Fruit fly (Drosophila melanogaster) whole organism, embryonic: ENCODE results near the gene Pxn.

ENCODE experiments used
- Abd-B ChIP-seq: fragments of 200-800 bp; sonication (Bioruptor generic); optimal IDR thresholded peaks from 2 replicates; lab custom pipeline; 2018; ENCODE audit warnings: missing biosample characterization, mild to moderate bottlenecking, missing genetic modification characterization, moderate library complexity
- Ada2b ChIP-seq: fragments of 200-800 bp; sonication (Bioruptor generic); IDR thresholded peaks from 2 replicates; pipeline ENCODE4 v1.3.6; 2022; ENCODE audit warnings: missing biosample characterization, missing genetic modification characterization
- Aef1 ChIP-seq: fragments of 200-800 bp; sonication (Bioruptor generic); IDR thresholded peaks from 3 replicates; pipeline ENCODE4 v1.3.6; 2022; ENCODE audit warnings: missing biosample characterization, missing genetic modification characterization
- Atf-2 ChIP-seq: fragments of 200-800 bp; sonication (Bioruptor generic); optimal IDR thresholded peaks from 2 replicates; lab custom pipeline; 2016; ENCODE audit warnings: missing biosample characterization, missing genetic modification characterization
- Atf6 ChIP-seq: fragments of 200-800 bp; sonication (Bioruptor generic); IDR thresholded peaks from 2 replicates; pipeline ENCODE4 v1.3.6; 2022; ENCODE audit warnings: missing biosample characterization, missing genetic modification characterization
- CG10431 ChIP-seq: fragments of 200-800 bp; sonication (Bioruptor generic); optimal IDR thresholded peaks from 3 replicates; lab custom pipeline; 2018; ENCODE audit warnings: missing biosample characterization, mild to moderate bottlenecking, missing genetic modification characterization
- CG10654 ChIP-seq: fragments of 200-800 bp; sonication (Bioruptor generic); optimal IDR thresholded peaks from 2 replicates; lab custom pipeline; 2016; ENCODE audit warnings: missing biosample characterization, missing genetic modification characterization
- CG11085 ChIP-seq: fragments of 200-800 bp; sonication (Bioruptor generic); IDR thresholded peaks from 2 replicates; pipeline ENCODE4 v1.3.6; 2022; ENCODE audit warnings: missing biosample characterization, missing genetic modification characterization
- CG11504 ChIP-seq: fragments of 200-800 bp; sonication (Bioruptor generic); optimal IDR thresholded peaks from 3 replicates; lab custom pipeline; 2019; ENCODE audit warnings: missing biosample characterization, mild to moderate bottlenecking, missing genetic modification characterization, moderate library complexity
- CG12071 ChIP-seq: fragments of 200-800 bp; sonication (Bioruptor generic); optimal IDR thresholded peaks from 3 replicates; lab custom pipeline; 2018; ENCODE audit warnings: missing biosample characterization, mild to moderate bottlenecking, missing genetic modification characterization
- CG2129 ChIP-seq: fragments of 200-800 bp; sonication (Bioruptor generic); IDR thresholded peaks from 2 replicates; pipeline ENCODE4 v1.3.6; 2022; ENCODE audit warnings: missing biosample characterization, missing genetic modification characterization; ENCODE audit not compliant: partially characterized antibody
- CG2712 ChIP-seq: fragments of 200-800 bp; optimal IDR thresholded peaks from 3 replicates; lab custom pipeline; 2019; ENCODE audit warnings: missing biosample characterization, mild to moderate bottlenecking, missing genetic modification characterization, moderate library complexity
- CG32532 ChIP-seq: fragments of 200-800 bp; sonication (Bioruptor generic); IDR thresholded peaks from 2 replicates; pipeline ENCODE4 v1.3.6; 2022; ENCODE audit warnings: missing biosample characterization, missing genetic modification characterization
- CG3281 ChIP-seq: fragments of 200-800 bp; sonication (Bioruptor generic); optimal IDR thresholded peaks from 3 replicates; lab custom pipeline; 2017; ENCODE audit warnings: missing biosample characterization, mild to moderate bottlenecking, missing genetic modification characterization
- CG3407 ChIP-seq: fragments of 200-800 bp; sonication (Bioruptor generic); optimal IDR thresholded peaks from 2 replicates; lab custom pipeline; 2018; ENCODE audit warnings: missing biosample characterization, mild to moderate bottlenecking, missing genetic modification characterization
- CG34376 ChIP-seq: fragments of 200-800 bp; sonication (Bioruptor generic); optimal IDR thresholded peaks from 2 replicates; lab custom pipeline; 2018; ENCODE audit warnings: missing biosample characterization, mild to moderate bottlenecking, missing genetic modification characterization
- CG3838 ChIP-seq: fragments of 200-800 bp; sonication (Bioruptor generic); optimal IDR thresholded peaks from 3 replicates; lab custom pipeline; 2016; ENCODE audit warnings: missing biosample characterization, missing genetic modification characterization
- CG4360 ChIP-seq: fragments of 200-800 bp; sonication (Bioruptor generic); IDR thresholded peaks from 2 replicates; pipeline ENCODE4 v1.3.6; 2022; ENCODE audit warnings: missing biosample characterization, missing genetic modification characterization
- CG5953 ChIP-seq: fragments of 200-800 bp; sonication (Bioruptor generic); IDR thresholded peaks from 2 replicates; pipeline ENCODE4 v1.3.6; 2022; ENCODE audit warnings: missing biosample characterization, missing genetic modification characterization
- CG6654 ChIP-seq: fragments of 200-800 bp; sonication (Bioruptor generic); optimal IDR thresholded peaks from 2 replicates; lab custom pipeline; 2017; ENCODE audit warnings: missing biosample characterization, mild to moderate bottlenecking, missing genetic modification characterization
- CG6813 ChIP-seq: fragments of 200-800 bp; sonication (Bioruptor generic); optimal IDR thresholded peaks from 2 replicates; lab custom pipeline; 2017; ENCODE audit warnings: missing biosample characterization, missing genetic modification characterization, mild to moderate bottlenecking, moderate library complexity, missing genetic modification reagents
- CG7271 ChIP-seq: fragments of 200-800 bp; sonication (Bioruptor generic); optimal IDR thresholded peaks from 2 replicates; lab custom pipeline; 2018; ENCODE audit warnings: missing biosample characterization, mild to moderate bottlenecking, missing genetic modification characterization, moderate library complexity
- CG7987 ChIP-seq: fragments of 200-800 bp; sonication (Bioruptor generic); optimal IDR thresholded peaks from 2 replicates; lab custom pipeline; 2018; ENCODE audit warnings: missing biosample characterization, mild to moderate bottlenecking, missing genetic modification characterization, moderate library complexity
- CG9215 ChIP-seq: fragments of 200-800 bp; sonication (Bioruptor generic); IDR thresholded peaks from 2 replicates; pipeline ENCODE4 v1.3.6; 2022; ENCODE audit warnings: missing biosample characterization, missing genetic modification characterization
- CG9817 ChIP-seq: fragments of 200-800 bp; sonication (Bioruptor generic); optimal IDR thresholded peaks from 2 replicates; lab custom pipeline; 2018; ENCODE audit warnings: missing biosample characterization, mild to moderate bottlenecking, missing genetic modification characterization, moderate library complexity
- CTCF ChIP-seq: fragments of 200-800 bp; sonication (Bioruptor generic); optimal IDR thresholded peaks from 2 replicates; lab custom pipeline; 2017; ENCODE audit warnings: missing biosample characterization, mild to moderate bottlenecking, missing genetic modification characterization, moderate library complexity
- D19A ChIP-seq: fragments of 200-800 bp; optimal IDR thresholded peaks from 3 replicates; lab custom pipeline; 2019; ENCODE audit warnings: missing biosample characterization, mild to moderate bottlenecking, missing genetic modification characterization, moderate library complexity
- E2f1 ChIP-seq: fragments of 200-800 bp; sonication (Bioruptor generic); IDR thresholded peaks from 2 replicates; pipeline ENCODE4 v1.3.6; 2022; ENCODE audit warnings: missing biosample characterization, missing genetic modification characterization
- Elba2 ChIP-seq: fragments of 200-800 bp; sonication (Bioruptor generic); optimal IDR thresholded peaks from 3 replicates; lab custom pipeline; 2016; ENCODE audit warnings: missing biosample characterization, missing genetic modification characterization
- HmgD ChIP-seq: fragments of 200-800 bp; sonication (Bioruptor generic); optimal IDR thresholded peaks from 3 replicates; lab custom pipeline; 2016; ENCODE audit warnings: missing biosample characterization, missing genetic modification characterization
- Hr39 ChIP-seq: fragments of >200 bp; optimal IDR thresholded peaks from 2 replicates; lab custom pipeline; 2017
- Kr ChIP-seq: fragments of 200-800 bp; sonication (Bioruptor generic); optimal IDR thresholded peaks from 2 replicates; lab custom pipeline; 2017; ENCODE audit warnings: missing biosample characterization, mild to moderate bottlenecking, missing genetic modification characterization
- Nf-YA ChIP-seq: fragments of 200-800 bp; sonication (Bioruptor generic); IDR thresholded peaks from 2 replicates; pipeline ENCODE4 v1.3.6; 2022; ENCODE audit warnings: missing biosample characterization, missing genetic modification characterization
- Rfx ChIP-seq: fragments of 200-800 bp; sonication (Bioruptor generic); IDR thresholded peaks from 2 replicates; pipeline ENCODE4 v1.3.6; 2022; ENCODE audit warnings: missing biosample characterization, missing genetic modification characterization
- Xbp1 ChIP-seq: fragments of 200-800 bp; sonication (Bioruptor generic); optimal IDR thresholded peaks from 3 replicates; lab custom pipeline; 2016; ENCODE audit warnings: missing biosample characterization, mild to moderate bottlenecking, missing genetic modification characterization
- al ChIP-seq: fragments of 200-800 bp; sonication (Bioruptor generic); IDR thresholded peaks from 2 replicates; pipeline ENCODE4 v1.3.6; 2022; ENCODE audit warnings: missing biosample characterization, missing genetic modification characterization
- croc ChIP-seq: fragments of 200-800 bp; sonication (Bioruptor generic); conservative IDR thresholded peaks from 3 replicates; pipeline ENCODE4 v1.3.6; 2022; ENCODE audit warnings: missing biosample characterization, missing genetic modification characterization
- crol ChIP-seq: fragments of 200-800 bp; sonication (Bioruptor generic); IDR thresholded peaks from 2 replicates; pipeline ENCODE4 v1.3.6; 2022; ENCODE audit warnings: missing biosample characterization, missing genetic modification characterization
- dpn ChIP-seq, 2 experiments: fragments of 200-800 bp; sonication (Bioruptor generic); optimal IDR thresholded peaks; 3 replicates each; lab custom pipeline; 2016; ENCODE audit warnings: missing biosample characterization in 2 of 2, missing genetic modification characterization in 2 of 2
- eyg ChIP-seq: fragments of 200-800 bp; sonication (Bioruptor generic); optimal IDR thresholded peaks from 3 replicates; lab custom pipeline; 2016; ENCODE audit warnings: missing biosample characterization, missing genetic modification characterization
- fru ChIP-seq: fragments of >200 bp; optimal IDR thresholded peaks from 2 replicates; lab custom pipeline; 2017
- gro ChIP-seq: fragments of 200-800 bp; sonication (Bioruptor generic); optimal IDR thresholded peaks from 2 replicates; lab custom pipeline; 2016; ENCODE audit warnings: missing biosample characterization, missing genetic modification characterization
- gt ChIP-seq: fragments of 200-800 bp; sonication (Bioruptor generic); IDR thresholded peaks from 2 replicates; pipeline ENCODE4 v1.3.6; 2022; ENCODE audit warnings: missing biosample characterization, missing genetic modification characterization
- kni ChIP-seq: fragments of 200-800 bp; sonication (Bioruptor generic); optimal IDR thresholded peaks from 3 replicates; lab custom pipeline; 2017; ENCODE audit warnings: mild to moderate bottlenecking, missing biosample characterization, missing genetic modification reagents, missing genetic modification characterization
- lmd ChIP-seq: fragments of 200-800 bp; sonication (Bioruptor generic); IDR thresholded peaks from 2 replicates; pipeline ENCODE4 v1.3.6; 2022; ENCODE audit warnings: missing biosample characterization, missing genetic modification characterization
- mld ChIP-seq: fragments of 200-800 bp; sonication (Bioruptor generic); IDR thresholded peaks from 3 replicates; pipeline ENCODE4 v1.3.6; 2022; ENCODE audit warnings: missing biosample characterization, missing genetic modification characterization; ENCODE audit not compliant: partially characterized antibody
- sens ChIP-seq: fragments of 200-800 bp; sonication (Bioruptor generic); peaks from one replicate; lab custom pipeline; 2016; ENCODE audit warnings: missing biosample characterization, missing genetic modification characterization
- sna ChIP-seq: fragments of 200-800 bp; sonication (Bioruptor generic); IDR thresholded peaks from 2 replicates; pipeline ENCODE4 v1.3.6; 2022; ENCODE audit warnings: missing biosample characterization, missing genetic modification characterization; ENCODE audit not compliant: partially characterized antibody
- so ChIP-seq: fragments of 200-800 bp; sonication (Bioruptor generic); IDR thresholded peaks from 3 replicates; pipeline ENCODE4 v1.3.6; 2022; ENCODE audit warnings: missing biosample characterization, missing genetic modification characterization
- tx ChIP-seq: fragments of 200-800 bp; sonication (Bioruptor generic); optimal IDR thresholded peaks from 2 replicates; lab custom pipeline; 2016; ENCODE audit warnings: missing biosample characterization, missing genetic modification characterization
- yki ChIP-seq: fragments of >200 bp; optimal IDR thresholded peaks from 3 replicates; lab custom pipeline; 2018

Gene Pxn

DNA sequence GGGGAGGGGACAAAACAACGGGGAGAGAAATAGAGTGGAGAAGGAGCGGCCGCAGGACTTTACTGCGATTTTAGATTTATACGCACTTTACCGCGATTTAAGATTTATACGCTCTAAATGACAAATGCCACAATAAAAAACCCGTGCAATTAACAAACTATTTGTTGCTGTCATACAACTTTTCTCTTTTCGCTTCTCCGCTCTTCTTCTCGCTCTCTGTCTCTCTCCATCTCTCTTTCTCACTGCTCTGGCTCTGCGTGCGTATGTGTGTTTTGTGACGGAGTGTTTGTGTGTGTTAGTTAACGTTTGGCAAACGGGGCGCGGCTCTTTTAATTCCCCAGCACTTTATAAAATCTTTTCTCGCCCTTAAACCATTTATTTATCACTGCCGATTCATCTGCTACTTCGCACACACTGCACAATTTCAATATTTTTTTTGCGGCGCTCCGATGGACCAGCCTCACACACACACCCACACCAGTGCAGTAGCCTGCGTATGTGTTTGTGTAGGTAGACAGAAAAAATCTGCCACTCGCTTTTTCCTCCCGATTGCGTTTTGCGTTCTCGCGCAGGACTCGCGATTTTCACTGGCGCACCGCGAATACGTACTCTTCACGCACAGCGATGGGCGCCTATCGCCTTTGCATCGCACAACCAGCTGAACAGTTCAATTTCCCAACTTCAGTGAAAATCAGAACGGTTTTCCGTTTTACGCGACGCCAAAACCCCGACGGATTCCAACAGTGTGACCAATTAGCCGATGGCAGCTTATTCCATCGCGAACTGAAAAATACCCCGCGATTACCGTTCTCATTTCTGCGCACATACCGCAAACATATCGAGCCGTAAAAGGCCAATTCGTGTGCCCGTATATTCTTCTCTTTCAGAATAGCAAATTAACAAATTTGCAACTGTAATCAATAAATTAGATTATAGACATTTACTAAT, 43.8 kb downstream of the Pxn start, which contains the start of gene msn (continued):
- TF ChIP-seq Ada2b (no peak), so (GFP tag; lab: Robert Waterston, UW) (no peak; the same call in 2 of the 3 replicates), Atf-2 (GFP tag; lab: Kevin White, UChicago) (no peak), Elba2 (GFP tag; lab: Kevin White, UChicago) (peak; percentile 52), Atf6 (peak; percentile 52; the same call in 1 of the 2 replicates), CG3838 (GFP tag; lab: Kevin White, UChicago) (no peak), Rfx (GFP tag; lab: Robert Waterston, UW) (peak; percentile 62), CG2129 (no peak), CG6813 (peak; percentile 37), lmd (GFP tag; lab: Robert Waterston, UW) (peak; percentile 9; the same call in 1 of the 2 replicates), fru (lab: Kevin White, UChicago) (no peak), CTCF (GFP tag; lab: Kevin White, UChicago) (no peak), eyg (no peak), kni (peak; percentile 40), CG2712 (tag; lab: Kevin White, UChicago) (no peak), yki (lab: Kevin White, UChicago) (peak; percentile 68), al (GFP tag; lab: Robert Waterston, UW) (no peak), CG4360 (no peak), dpn (GFP tag; optimal IDR thresholded peaks at IDR 0.05; lab: Kevin White, UChicago) (peak in 1 of 2 experiments; percentile 39), CG10431 (GFP tag; lab: Kevin White, UChicago) (peak; percentile 41), Nf-YA (GFP tag; lab: Robert Waterston, UW) (no peak), CG9215 (GFP tag; lab: Robert Waterston, UW) (no peak), croc (GFP tag; lab: Robert Waterston, UW) (no peak), D19A (tag; lab: Kevin White, UChicago) (no peak), CG10654 (GFP tag; lab: Kevin White, UChicago) (peak; percentile 7), CG34376 (peak; percentile 83), CG11085 (GFP tag; lab: Robert Waterston, UW) (no peak; the same call in 1 of the 2 replicates), Hr39 (lab: Kevin White, UChicago) (no peak), Abd-B (GFP tag; lab: Kevin White, UChicago) (peak; percentile 20), CG7271 (tag; lab: Kevin White, UChicago) (no peak), sens (peak; percentile 91), CG3407 (GFP tag; lab: Kevin White, UChicago) (no peak), CG32532 (GFP tag; lab: Robert Waterston, UW) (peak; percentile 50), HmgD (GFP tag; lab: Kevin White, UChicago) (peak; percentile 55), gt (no peak), tx (GFP tag; lab: Kevin White, UChicago) (no peak), crol (GFP tag; lab: Robert Waterston, UW) (peak; percentile 11; the same call in 1 of the 2 replicates), CG3281 (peak; percentile 50), Aef1 (GFP tag; lab: Robert Waterston, UW) (no peak), sna (GFP tag; lab: Robert Waterston, UW) (peak; percentile 50; the same call in 1 of the 2 replicates), gro (GFP tag; lab: Kevin White, UChicago) (peak; percentile 50), Xbp1 (GFP tag; lab: Kevin White, UChicago) (no peak), mld (peak; percentile 47; the same call in 1 of the 3 replicates), CG7987 (GFP tag; lab: Kevin White, UChicago) (peak; percentile 36), CG12071 (GFP tag; lab: Kevin White, UChicago) (peak; percentile 58), Kr (GFP tag; lab: Kevin White, UChicago) (no peak), E2f1 (GFP tag; lab: Robert Waterston, UW) (no peak), CG6654 (GFP tag; lab: Kevin White, UChicago) (no peak), CG9817 (tag; lab: Kevin White, UChicago) (no peak), CG5953 (GFP tag; lab: Robert Waterston, UW) (no peak), CG11504 (tag; lab: Kevin White, UChicago) (no peak)
